ENCODE assay signal across 4 fruit fly cellular contexts in genomic region chr3L:11358733-11359132, dm6.
TF ChIP-seq lines count a peak whose summit lies in the region.

No protein-coding gene starts in this region.

- peak; percentile 84 to 87 for TF ChIP-seq CTCF in S2 (optimal IDR thresholded peaks at IDR 0.05; lab: Kevin White, UChicago)
- peak; percentile 91 for TF ChIP-seq CTCF in whole organism, embryonic (GFP tag; optimal IDR thresholded peaks at IDR 0.05; lab: Kevin White, UChicago)

TF ChIP-seq in whole organism, embryonic, 481 proteins besides CTCF, POLR2A, EP300 and RAD21 (continues in another document):
- no peak for TF ChIP-seq CkIIα-i1 (GFP tag; IDR thresholded peaks at IDR 0.05; lab: Robert Waterston, UW)
- peak; percentile 19 for TF ChIP-seq gro (GFP tag; optimal IDR thresholded peaks at IDR 0.05; lab: Kevin White, UChicago)
- no peak for TF ChIP-seq D (optimal IDR thresholded peaks at IDR 0.05; lab: Kevin White, UChicago)
- TF ChIP-seq D (GFP tag; optimal IDR thresholded peaks at IDR 0.05; lab: Kevin White, UChicago): no peak
- TF ChIP-seq peb (GFP tag; IDR thresholded peaks at IDR 0.05; lab: Robert Waterston, UW): no peak
- TF ChIP-seq phol (tag; optimal IDR thresholded peaks at IDR 0.05; lab: Kevin White, UChicago): no peak
- no peak for TF ChIP-seq pan (optimal IDR thresholded peaks at IDR 0.05; lab: Kevin White, UChicago)
- TF ChIP-seq pan (GFP tag; optimal IDR thresholded peaks at IDR 0.05 in 1 of 2, IDR thresholded peaks at IDR 0.05 in 1 of 2): peak in 1 of 2 experiments; percentile 46
- TF ChIP-seq kni (GFP tag; optimal IDR thresholded peaks at IDR 0.05; lab: Kevin White, UChicago): no peak
- no peak for TF ChIP-seq ash1 (GFP tag; optimal IDR thresholded peaks at IDR 0.05; lab: Kevin White, UChicago)
- TF ChIP-seq bab2 (GFP tag; optimal IDR thresholded peaks at IDR 0.05; lab: Kevin White, UChicago): no peak
- TF ChIP-seq Scr (GFP tag; IDR thresholded peaks at IDR 0.05; lab: Robert Waterston, UW; ENCODE audit: partially characterized antibody): no peak
- TF ChIP-seq tll (GFP tag; optimal IDR thresholded peaks at IDR 0.05; lab: Kevin White, UChicago): no peak
- no peak for TF ChIP-seq CG3726 (GFP tag; IDR thresholded peaks at IDR 0.05; lab: Robert Waterston, UW)
- TF ChIP-seq Sry-δ (GFP tag; optimal IDR thresholded peaks at IDR 0.05; lab: Kevin White, UChicago): no peak
- no peak for TF ChIP-seq pum (GFP tag; optimal IDR thresholded peaks at IDR 0.05; lab: Kevin White, UChicago)
- TF ChIP-seq psq (GFP tag; optimal IDR thresholded peaks at IDR 0.05; lab: Kevin White, UChicago): no peak
- TF ChIP-seq mirr (GFP tag; optimal IDR thresholded peaks at IDR 0.05; lab: Kevin White, UChicago): peak; percentile 35
- TF ChIP-seq cad (GFP tag; optimal IDR thresholded peaks at IDR 0.05; lab: Kevin White, UChicago): no peak
- TF ChIP-seq Awh (GFP tag; IDR thresholded peaks at IDR 0.05; lab: Robert Waterston, UW): 0 out of 2 replicates have a peak, but pooled peaks have one; percentile 8
- no peak for TF ChIP-seq disco-r (GFP tag; optimal IDR thresholded peaks at IDR 0.05; lab: Kevin White, UChicago)
- TF ChIP-seq Bgb (GFP tag; IDR thresholded peaks at IDR 0.05; lab: Robert Waterston, UW; ENCODE audit: partially characterized antibody): peak; percentile 24; the same call in 1 of the 2 replicates
- no peak for TF ChIP-seq CG6765 (GFP tag; optimal IDR thresholded peaks at IDR 0.05; lab: Kevin White, UChicago)
- no peak for TF ChIP-seq HLHmδ (GFP tag; optimal IDR thresholded peaks at IDR 0.05; lab: Kevin White, UChicago)
- no peak for TF ChIP-seq CG10565 (GFP tag; optimal IDR thresholded peaks at IDR 0.05; lab: Kevin White, UChicago)
- no peak for TF ChIP-seq Meics (GFP tag; optimal IDR thresholded peaks at IDR 0.05; lab: Kevin White, UChicago)
- peak; percentile 44 for TF ChIP-seq CG8089 (GFP tag; optimal IDR thresholded peaks at IDR 0.05; lab: Kevin White, UChicago)
- peak; percentile 60; the same call in 2 of the 3 replicates for TF ChIP-seq zfh1 (GFP tag; IDR thresholded peaks at IDR 0.05; lab: Robert Waterston, UW)
- TF ChIP-seq al (GFP tag; IDR thresholded peaks at IDR 0.05; lab: Robert Waterston, UW): no peak
- no peak for TF ChIP-seq NC2β (GFP tag; optimal IDR thresholded peaks at IDR 0.05; lab: Kevin White, UChicago)

TF ChIP-seq in whole organism, prepupa, 60 proteins besides CTCF, POLR2A, EP300 and RAD21:
- TF ChIP-seq CG1621 (tag; optimal IDR thresholded peaks at IDR 0.05; lab: Kevin White, UChicago) (peak; percentile 35), eg (GFP tag; IDR thresholded peaks at IDR 0.05; lab: Robert Waterston, UW) (no peak), CG8119 (GFP tag; IDR thresholded peaks at IDR 0.05; lab: Robert Waterston, UW) (no peak), CG6163 (GFP tag; IDR thresholded peaks at IDR 0.05; lab: Robert Waterston, UW) (peak; percentile 68)

TF ChIP-seq in whole organism, pupa, 21 proteins besides CTCF, POLR2A, EP300 and RAD21:
- TF ChIP-seq Pif1A (GFP tag; optimal IDR thresholded peaks at IDR 0.05; lab: Kevin White, UChicago) (no peak), CG4496 (GFP tag; IDR thresholded peaks at IDR 0.05; lab: Robert Waterston, UW) (peak; percentile 57; the same call in 1 of the 3 replicates)
TF ChIP-seq in whole organism, pupa: peak in this region for 1.
